Worm (Caenorhabditis elegans): ENCODE data around the gene F59E12.3.

ce11 chrII:5646942-5647341, 8.8 kb downstream of the F59E12.3 start, which contains the start of gene F59E12.9:
- TF ChIP-seq unc-55 (GFP tag; optimal IDR thresholded peaks at IDR 0.05) (no peak), dmd-4 (tag; optimal IDR thresholded peaks at IDR 0.05; ENCODE audit: borderline replicate concordance) (no peak), lim-6 (tag; optimal IDR thresholded peaks at IDR 0.05) (no peak), K02D7.2 (tag; optimal IDR thresholded peaks at IDR 0.05) (no peak), nhr-11 (tag; optimal IDR thresholded peaks at IDR 0.05) (no peak), ceh-9 (tag; optimal IDR thresholded peaks at IDR 0.05) (no peak), fax-1 (tag; optimal IDR thresholded peaks at IDR 0.05) (no peak), tbx-2 (tag; optimal IDR thresholded peaks at IDR 0.05) (no peak), ama-1 (optimal IDR thresholded peaks at IDR 0.05) (no peak)

Measured in whole organism, late embryonic.